Fruit fly (Drosophila melanogaster) whole organism, prepupa: Measurements from ENCODE around the gene Rtca.

Source experiments
- CG10669 ChIP-seq: fragments of 200-800 bp; sonication (Bioruptor generic); optimal IDR thresholded peaks from 3 replicates; lab custom pipeline; 2018; ENCODE audit warnings: missing biosample characterization, mild to moderate bottlenecking, missing genetic modification characterization, moderate library complexity
- CG11902 ChIP-seq: fragments of 200-800 bp; sonication (Bioruptor generic); optimal IDR thresholded peaks from 3 replicates; lab custom pipeline; 2016; ENCODE audit warnings: missing biosample characterization, missing genetic modification characterization
- CG15336 ChIP-seq: fragments of 200-800 bp; sonication (Bioruptor generic); IDR thresholded peaks from 2 replicates; pipeline ENCODE4 v1.3.6; 2022; ENCODE audit warnings: missing biosample characterization, missing genetic modification characterization
- CG16779 ChIP-seq: fragments of 200-800 bp; sonication (Bioruptor generic); optimal IDR thresholded peaks from 3 replicates; lab custom pipeline; 2017; ENCODE audit warnings: missing biosample characterization, mild to moderate bottlenecking, missing genetic modification characterization
- CG3032 ChIP-seq: fragments of 200-800 bp; optimal IDR thresholded peaks from 2 replicates; lab custom pipeline; 2019; ENCODE audit warnings: missing biosample characterization, mild to moderate bottlenecking, missing genetic modification characterization, moderate library complexity
- CG31627 ChIP-seq: fragments of 200-800 bp; sonication (Bioruptor generic); optimal IDR thresholded peaks from 3 replicates; lab custom pipeline; 2016; ENCODE audit warnings: missing biosample characterization, missing genetic modification characterization
- CG32006 ChIP-seq: fragments of 200-800 bp; sonication (Bioruptor generic); optimal IDR thresholded peaks from 3 replicates; lab custom pipeline; 2017; ENCODE audit warnings: missing biosample characterization, mild to moderate bottlenecking, missing genetic modification characterization
- CG3919 ChIP-seq: fragments of 200-800 bp; sonication (Bioruptor generic); optimal IDR thresholded peaks from 3 replicates; lab custom pipeline; 2016; ENCODE audit warnings: missing biosample characterization, missing genetic modification characterization
- CG6163 ChIP-seq: fragments of 200-800 bp; sonication (Bioruptor generic); IDR thresholded peaks from 3 replicates; pipeline ENCODE4 v1.3.6; 2022; ENCODE audit warnings: missing biosample characterization, missing genetic modification characterization
- CG6276 ChIP-seq: fragments of 200-800 bp; sonication (Bioruptor generic); optimal IDR thresholded peaks from 2 replicates; lab custom pipeline; 2017; ENCODE audit warnings: missing biosample characterization, mild to moderate bottlenecking, missing genetic modification characterization
- CG6854 ChIP-seq: fragments of 200-800 bp; sonication (Bioruptor generic); optimal IDR thresholded peaks from 2 replicates; lab custom pipeline; 2017; ENCODE audit warnings: missing biosample characterization, mild to moderate bottlenecking, missing genetic modification characterization
- CG7368 ChIP-seq: fragments of 200-800 bp; sonication (Bioruptor generic); optimal IDR thresholded peaks from 3 replicates; lab custom pipeline; 2016; ENCODE audit warnings: missing biosample characterization, missing genetic modification characterization
- CG8119 ChIP-seq: fragments of 200-800 bp; sonication (Bioruptor generic); IDR thresholded peaks from 3 replicates; pipeline ENCODE4 v1.3.6; 2022; ENCODE audit warnings: missing biosample characterization, missing genetic modification characterization
- CG8319 ChIP-seq: fragments of 200-800 bp; sonication (Bioruptor generic); optimal IDR thresholded peaks from 3 replicates; lab custom pipeline; 2016; ENCODE audit warnings: missing biosample characterization, missing genetic modification characterization
- CG8632 ChIP-seq: fragments of 200-800 bp; sonication (Bioruptor generic); optimal IDR thresholded peaks from 3 replicates; lab custom pipeline; 2016; ENCODE audit warnings: missing biosample characterization, missing genetic modification characterization
- CG9139 ChIP-seq: fragments of 200-800 bp; sonication (Bioruptor generic); optimal IDR thresholded peaks from 3 replicates; lab custom pipeline; 2017; ENCODE audit warnings: missing biosample characterization, mild to moderate bottlenecking, missing genetic modification characterization
- Eip75B ChIP-seq: fragments of 200-800 bp; sonication (Bioruptor generic); optimal IDR thresholded peaks from 3 replicates; lab custom pipeline; 2016; ENCODE audit warnings: missing biosample characterization, missing genetic modification characterization
- Eip78C ChIP-seq: fragments of 200-800 bp; sonication (Bioruptor generic); peaks from one replicate; lab custom pipeline; 2016; ENCODE audit warnings: missing biosample characterization, missing genetic modification characterization
- Eip93F ChIP-seq: fragments of 200-800 bp; sonication (Bioruptor generic); optimal IDR thresholded peaks from 2 replicates; lab custom pipeline; 2016; ENCODE audit warnings: missing biosample characterization, mild to moderate bottlenecking, missing genetic modification characterization
- Ets21C ChIP-seq: fragments of 200-800 bp; sonication (Bioruptor generic); optimal IDR thresholded peaks from 3 replicates; lab custom pipeline; 2016; ENCODE audit warnings: missing biosample characterization, missing genetic modification characterization
- Ets96B ChIP-seq: fragments of 200-800 bp; optimal IDR thresholded peaks from 2 replicates; lab custom pipeline; 2019; ENCODE audit warnings: missing biosample characterization, mild to moderate bottlenecking, missing genetic modification characterization, moderate library complexity
- Gug ChIP-seq: fragments of 200-800 bp; sonication (Bioruptor generic); IDR thresholded peaks from 2 replicates; pipeline ENCODE4 v1.3.6; 2022; ENCODE audit warnings: missing biosample characterization, missing genetic modification characterization
- Hr38 ChIP-seq: sonication (Bioruptor generic); optimal IDR thresholded peaks from 2 replicates; lab custom pipeline; 2016; ENCODE audit warnings: missing biosample characterization, missing genetic modification characterization
- Hr39 ChIP-seq: fragments of 200-800 bp; sonication (Bioruptor generic); optimal IDR thresholded peaks from 2 replicates; lab custom pipeline; 2016; ENCODE audit warnings: missing biosample characterization, missing genetic modification characterization
- Hr4 ChIP-seq: fragments of 200-800 bp; sonication (Bioruptor generic); optimal IDR thresholded peaks from 3 replicates; lab custom pipeline; 2016; ENCODE audit warnings: missing biosample characterization, missing genetic modification characterization
- Lpt ChIP-seq: fragments of 200-800 bp; sonication (Bioruptor generic); optimal IDR thresholded peaks from 3 replicates; lab custom pipeline; 2016; ENCODE audit warnings: missing biosample characterization, missing genetic modification characterization
- OdsH ChIP-seq: fragments of 200-800 bp; sonication (Bioruptor generic); optimal IDR thresholded peaks from 3 replicates; lab custom pipeline; 2016; ENCODE audit warnings: missing biosample characterization, missing genetic modification characterization
- Smox ChIP-seq: fragments of 200-800 bp; sonication (Bioruptor generic); optimal IDR thresholded peaks from 3 replicates; lab custom pipeline; 2016; ENCODE audit warnings: missing biosample characterization, missing genetic modification characterization
- achi ChIP-seq: fragments of 200-800 bp; sonication (Bioruptor generic); optimal IDR thresholded peaks from 3 replicates; lab custom pipeline; 2016; ENCODE audit warnings: missing biosample characterization, missing genetic modification characterization
- cyc ChIP-seq: fragments of 200-800 bp; sonication (Bioruptor generic); optimal IDR thresholded peaks from 3 replicates; lab custom pipeline; 2016; ENCODE audit warnings: missing biosample characterization, missing genetic modification characterization
- dac ChIP-seq: fragments of 200-800 bp; sonication (Bioruptor generic); optimal IDR thresholded peaks from 2 replicates; lab custom pipeline; 2017; ENCODE audit warnings: missing biosample characterization, mild to moderate bottlenecking, missing genetic modification characterization
- dsx ChIP-seq: fragments of 200-800 bp; optimal IDR thresholded peaks from 3 replicates; lab custom pipeline; 2019; ENCODE audit warnings: missing biosample characterization, mild to moderate bottlenecking, missing genetic modification characterization, moderate library complexity; ENCODE audit not compliant: poor library complexity, severe bottlenecking
- esn ChIP-seq: fragments of 200-800 bp; sonication (Bioruptor generic); optimal IDR thresholded peaks from 2 replicates; lab custom pipeline; 2016; ENCODE audit warnings: missing biosample characterization, mild to moderate bottlenecking, missing genetic modification characterization, moderate library complexity
- fd59A ChIP-seq: fragments of 200-800 bp; sonication (Bioruptor generic); optimal IDR thresholded peaks from 2 replicates; lab custom pipeline; 2017; ENCODE audit warnings: missing biosample characterization, mild to moderate bottlenecking, missing genetic modification characterization, missing genetic modification reagents
- fd85E ChIP-seq: fragments of 200-800 bp; sonication (Bioruptor generic); optimal IDR thresholded peaks from 3 replicates; lab custom pipeline; 2016; ENCODE audit warnings: missing biosample characterization, missing genetic modification characterization
- lz ChIP-seq: fragments of 200-800 bp; sonication (Bioruptor generic); optimal IDR thresholded peaks from 3 replicates; lab custom pipeline; 2016; ENCODE audit warnings: missing biosample characterization, missing genetic modification characterization
- net ChIP-seq: fragments of 200-800 bp; sonication (Bioruptor generic); optimal IDR thresholded peaks from 3 replicates; lab custom pipeline; 2016; ENCODE audit warnings: missing biosample characterization, missing genetic modification characterization
- pdm3 ChIP-seq: fragments of 200-800 bp; sonication (Bioruptor generic); optimal IDR thresholded peaks from 3 replicates; lab custom pipeline; 2016; ENCODE audit warnings: missing biosample characterization, missing genetic modification characterization
- salr ChIP-seq, 2 experiments: fragments of 200-800 bp; sonication (Bioruptor generic); optimal IDR thresholded peaks; 3 replicates each; lab custom pipeline; 2016 to 2018; ENCODE audit warnings: missing biosample characterization in 2 of 2, missing genetic modification characterization in 2 of 2, mild to moderate bottlenecking in 1 of 2
- spab ChIP-seq: fragments of 200-800 bp; sonication (Bioruptor generic); optimal IDR thresholded peaks from 2 replicates; lab custom pipeline; 2017; ENCODE audit warnings: missing biosample characterization, mild to moderate bottlenecking, missing genetic modification characterization, missing genetic modification reagents
- ss ChIP-seq, 2 experiments: fragments of 200-800 bp; sonication (Bioruptor generic); optimal IDR thresholded peaks; 2 replicates in 1 of 2; 3 replicates in 1 of 2; lab custom pipeline; 2017 to 2018; ENCODE audit warnings: mild to moderate bottlenecking in 2 of 2, missing biosample characterization in 2 of 2, missing genetic modification characterization in 2 of 2, moderate library complexity in 1 of 2
- svp ChIP-seq: fragments of 200-800 bp; sonication (Bioruptor generic); peaks from one replicate; lab custom pipeline; 2016; ENCODE audit warnings: missing biosample characterization, missing genetic modification characterization
- topi ChIP-seq: fragments of 200-800 bp; sonication (Bioruptor generic); optimal IDR thresholded peaks from 3 replicates; lab custom pipeline; 2016; ENCODE audit warnings: missing biosample characterization, missing genetic modification characterization
- vri ChIP-seq: fragments of 200-800 bp; sonication (Bioruptor generic); optimal IDR thresholded peaks from 3 replicates; lab custom pipeline; 2016; ENCODE audit warnings: missing biosample characterization, mild to moderate bottlenecking, missing genetic modification characterization

Rtca gene

dm6 chrX:2123013-2123964 lies 51.1 kb downstream of the Rtca start, which contains the start of gene ph-d (continued):
- no peak for TF ChIP-seq Eip93F (GFP tag; lab: Kevin White, UChicago)
- peak; percentile 52 for TF ChIP-seq Hr4
- TF ChIP-seq esn (GFP tag; lab: Kevin White, UChicago), result peak; percentile 55
- peak; percentile 84 to 93 for TF ChIP-seq ss (GFP tag; optimal IDR thresholded peaks at IDR 0.05; lab: Kevin White, UChicago)
- peak; percentile 57 for TF ChIP-seq CG32006 (GFP tag; lab: Kevin White, UChicago)
- TF ChIP-seq OdsH, result peak; percentile 5
- TF ChIP-seq salr (GFP tag; optimal IDR thresholded peaks at IDR 0.05; lab: Kevin White, UChicago), result peak; percentile 58 to 74
- peak; percentile 75 for TF ChIP-seq fd59A
- TF ChIP-seq CG15336 (GFP tag; lab: Robert Waterston, UW), result peak; percentile 85
- TF ChIP-seq CG9139, result peak; percentile 81
- TF ChIP-seq CG6163 (GFP tag; lab: Robert Waterston, UW), result peak; percentile 94
- TF ChIP-seq CG6276 (GFP tag; lab: Kevin White, UChicago), result peak; percentile 25
- TF ChIP-seq Hr39 (GFP tag; lab: Kevin White, UChicago), result peak; percentile 21
- TF ChIP-seq Hr38 (GFP tag; lab: Kevin White, UChicago), result no peak
- TF ChIP-seq Gug, result peak; percentile 84
- peak; percentile 60 for TF ChIP-seq CG10669 (GFP tag; lab: Kevin White, UChicago)
- peak; percentile 46 for TF ChIP-seq vri (GFP tag; lab: Kevin White, UChicago)
- TF ChIP-seq Ets21C (GFP tag; lab: Kevin White, UChicago), result peak; percentile 17
- peak; percentile 51 for TF ChIP-seq Eip75B (GFP tag; lab: Kevin White, UChicago)
- TF ChIP-seq topi (GFP tag; lab: Kevin White, UChicago), result peak; percentile 52
- TF ChIP-seq, all 60 proteins: peak for 52

DNA sequence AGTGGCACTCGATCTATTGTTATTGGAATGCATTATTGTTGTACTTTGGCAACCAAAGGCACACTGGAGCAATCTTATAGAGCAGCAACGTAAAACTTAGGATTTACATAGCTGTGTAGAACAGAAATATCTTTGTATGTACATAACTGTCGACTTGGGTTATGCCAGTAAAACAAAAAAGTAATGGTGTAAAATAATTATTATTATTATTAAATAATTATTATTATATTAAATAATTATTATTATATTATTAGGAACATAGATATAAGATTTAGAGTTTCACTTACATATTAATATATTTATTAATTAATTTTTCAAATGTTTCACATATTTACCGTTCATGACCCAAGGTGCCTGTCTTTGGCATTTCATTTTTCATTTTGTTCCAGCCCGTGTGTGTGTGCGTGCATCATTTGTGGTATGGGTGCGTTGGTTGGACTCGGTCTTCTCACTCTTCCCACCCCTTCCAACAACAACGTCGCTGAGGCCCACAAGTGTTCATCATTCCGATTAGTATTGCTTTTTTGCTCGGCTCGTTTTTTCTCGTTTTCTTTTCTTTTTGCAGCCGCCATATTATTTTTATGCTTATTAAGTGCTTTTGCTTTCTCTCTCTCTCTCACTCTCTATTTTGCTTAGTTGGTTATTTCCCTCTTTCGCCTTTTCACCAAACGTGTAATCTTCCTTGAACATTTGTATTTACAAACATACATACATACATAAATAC lies 51.9 kb downstream of the Rtca start:
- peak; percentile 87 for TF ChIP-seq Lpt (GFP tag; lab: Kevin White, UChicago)
- peak; percentile 80 for TF ChIP-seq topi (GFP tag; lab: Kevin White, UChicago)
- TF ChIP-seq ss (GFP tag; optimal IDR thresholded peaks at IDR 0.05; lab: Kevin White, UChicago), result peak; percentile 91 to 93
- peak; percentile 76 for TF ChIP-seq CG31627 (GFP tag; lab: Kevin White, UChicago)
- TF ChIP-seq CG11902 (GFP tag; lab: Kevin White, UChicago), result peak; percentile 85
- no peak for TF ChIP-seq Hr38 (GFP tag; lab: Kevin White, UChicago)
- TF ChIP-seq Gug, result peak; percentile 75
- TF ChIP-seq Hr39 (GFP tag; lab: Kevin White, UChicago), result peak; percentile 85
- peak; percentile 86 for TF ChIP-seq spab (GFP tag; lab: Kevin White, UChicago)
- peak; percentile 94 for TF ChIP-seq achi (GFP tag; lab: Kevin White, UChicago)
- TF ChIP-seq CG6276 (GFP tag; lab: Kevin White, UChicago), result peak; percentile 95
- TF ChIP-seq CG8119 (GFP tag; lab: Robert Waterston, UW), result peak; percentile 91
- peak; percentile 79 for TF ChIP-seq net (GFP tag; lab: Kevin White, UChicago)
- peak; percentile 80 for TF ChIP-seq dsx (GFP tag; lab: Kevin White, UChicago)
- peak; percentile 84 for TF ChIP-seq CG16779 (tag; lab: Kevin White, UChicago)
- peak; percentile 43 for TF ChIP-seq fd85E (GFP tag; lab: Kevin White, UChicago)
- peak; percentile 94 for TF ChIP-seq Eip78C
- TF ChIP-seq Hr4, result peak; percentile 75
- TF ChIP-seq CG10669 (GFP tag; lab: Kevin White, UChicago), result peak; percentile 77
- peak; percentile 72 for TF ChIP-seq cyc
- TF ChIP-seq CG7368 (GFP tag; lab: Kevin White, UChicago), result peak; percentile 69
- peak; percentile 95 for TF ChIP-seq CG8632 (GFP tag; lab: Kevin White, UChicago)
- TF ChIP-seq Smox (GFP tag; lab: Kevin White, UChicago), result peak; percentile 65
- peak; percentile 93 for TF ChIP-seq CG3032 (tag; lab: Kevin White, UChicago)
- TF ChIP-seq vri (GFP tag; lab: Kevin White, UChicago), result peak; percentile 46
- TF ChIP-seq CG8319 (GFP tag; lab: Kevin White, UChicago), result peak; percentile 69
- TF ChIP-seq fd59A, result peak; percentile 33
- TF ChIP-seq Ets96B (tag; lab: Kevin White, UChicago), result peak; percentile 89
- peak; percentile 80 for TF ChIP-seq lz (GFP tag; lab: Kevin White, UChicago)
- peak; percentile 85 for TF ChIP-seq CG6854
- peak; percentile 98 for TF ChIP-seq CG32006 (GFP tag; lab: Kevin White, UChicago)
- TF ChIP-seq salr (GFP tag; optimal IDR thresholded peaks at IDR 0.05; lab: Kevin White, UChicago), result peak; percentile 72 to 79
- peak; percentile 89 for TF ChIP-seq svp (GFP tag; lab: Kevin White, UChicago)
- TF ChIP-seq pdm3, result peak; percentile 74
- TF ChIP-seq dac, result peak; percentile 76
- TF ChIP-seq CG3919 (GFP tag; lab: Kevin White, UChicago), result peak; percentile 72
- peak; percentile 96 for TF ChIP-seq CG6163 (GFP tag; lab: Robert Waterston, UW)
